Fruit fly (Drosophila melanogaster) whole organism, embryonic: ENCODE measurements around the gene mio.

Source experiments
- CG10147 ChIP-seq: fragments of 200-800 bp; sonication (Bioruptor generic); optimal IDR thresholded peaks from 2 replicates; lab custom pipeline; 2019; ENCODE audit warnings: missing biosample characterization, mild to moderate bottlenecking, missing genetic modification characterization, moderate library complexity
- CG10431 ChIP-seq: fragments of 200-800 bp; sonication (Bioruptor generic); optimal IDR thresholded peaks from 3 replicates; lab custom pipeline; 2018; ENCODE audit warnings: missing biosample characterization, mild to moderate bottlenecking, missing genetic modification characterization
- CG10462 ChIP-seq: fragments of 200-800 bp; sonication (Bioruptor generic); optimal IDR thresholded peaks from 2 replicates; lab custom pipeline; 2016; ENCODE audit warnings: missing biosample characterization, missing genetic modification characterization
- CG10654 ChIP-seq: fragments of 200-800 bp; sonication (Bioruptor generic); optimal IDR thresholded peaks from 2 replicates; lab custom pipeline; 2016; ENCODE audit warnings: missing biosample characterization, missing genetic modification characterization
- CG11504 ChIP-seq: fragments of 200-800 bp; sonication (Bioruptor generic); optimal IDR thresholded peaks from 3 replicates; lab custom pipeline; 2019; ENCODE audit warnings: missing biosample characterization, mild to moderate bottlenecking, missing genetic modification characterization, moderate library complexity
- CG14050 ChIP-seq: fragments of 200-800 bp; sonication (Bioruptor generic); IDR thresholded peaks from 3 replicates; pipeline ENCODE4 v1.3.6; 2022; ENCODE audit warnings: missing biosample characterization, missing genetic modification characterization
- CG14667 ChIP-seq: fragments of 200-800 bp; sonication (Bioruptor generic); IDR thresholded peaks from 2 replicates; pipeline ENCODE4 v1.3.6; 2022; ENCODE audit warnings: missing biosample characterization, missing genetic modification characterization
- CG15601 ChIP-seq: fragments of 200-800 bp; sonication (Bioruptor generic); optimal IDR thresholded peaks from 3 replicates; lab custom pipeline; 2019; ENCODE audit warnings: missing biosample characterization, mild to moderate bottlenecking, missing genetic modification characterization, moderate library complexity
- CG17328 ChIP-seq: fragments of 200-800 bp; sonication (Bioruptor generic); IDR thresholded peaks from 2 replicates; pipeline ENCODE4 v1.3.6; 2022; ENCODE audit warnings: missing biosample characterization, missing genetic modification characterization
- CG17385 ChIP-seq: fragments of 200-800 bp; sonication (Bioruptor generic); optimal IDR thresholded peaks from 3 replicates; lab custom pipeline; 2018; ENCODE audit warnings: missing biosample characterization, mild to moderate bottlenecking, missing genetic modification characterization
- CG17802 ChIP-seq: fragments of 200-800 bp; sonication (Bioruptor generic); optimal IDR thresholded peaks from 2 replicates; lab custom pipeline; 2018; ENCODE audit warnings: missing biosample characterization, mild to moderate bottlenecking, missing genetic modification characterization, moderate library complexity
- CG17829 ChIP-seq: fragments of 200-800 bp; optimal IDR thresholded peaks from 2 replicates; lab custom pipeline; 2019; ENCODE audit warnings: missing biosample characterization, mild to moderate bottlenecking, missing genetic modification characterization, moderate library complexity
- CG18476 ChIP-seq: fragments of 200-800 bp; sonication (Bioruptor generic); optimal IDR thresholded peaks from 2 replicates; lab custom pipeline; 2016; ENCODE audit warnings: missing biosample characterization, mild to moderate bottlenecking, missing genetic modification characterization
- CG2202 ChIP-seq: fragments of 200-800 bp; sonication (Bioruptor generic); optimal IDR thresholded peaks from 2 replicates; lab custom pipeline; 2018; ENCODE audit warnings: missing biosample characterization, mild to moderate bottlenecking, missing genetic modification characterization
- CG3847 ChIP-seq: fragments of 200-800 bp; sonication (Bioruptor generic); IDR thresholded peaks from 2 replicates; pipeline ENCODE4 v1.3.6; 2022; ENCODE audit warnings: missing biosample characterization, missing genetic modification characterization
- CG3995 ChIP-seq: fragments of 200-800 bp; sonication (Bioruptor generic); optimal IDR thresholded peaks from 3 replicates; lab custom pipeline; 2016; ENCODE audit warnings: missing biosample characterization, missing genetic modification characterization
- CG4328 ChIP-seq: fragments of 200-800 bp; sonication (Bioruptor generic); optimal IDR thresholded peaks from 3 replicates; lab custom pipeline; 2017; ENCODE audit warnings: missing biosample characterization, missing genetic modification reagents, missing genetic modification characterization
- CG4854 ChIP-seq: fragments of 200-800 bp; sonication (Bioruptor generic); optimal IDR thresholded peaks from 2 replicates; lab custom pipeline; 2016; ENCODE audit warnings: missing biosample characterization, missing genetic modification characterization, inconsistent platforms
- CG6854 ChIP-seq: fragments of 200-800 bp; sonication (Bioruptor generic); optimal IDR thresholded peaks from 3 replicates; lab custom pipeline; 2017; ENCODE audit warnings: missing biosample characterization, mild to moderate bottlenecking, missing genetic modification characterization
- CG7786 ChIP-seq: fragments of 200-800 bp; sonication (Bioruptor generic); optimal IDR thresholded peaks from 2 replicates; lab custom pipeline; 2016; ENCODE audit warnings: missing biosample characterization, missing genetic modification characterization
- CG8089 ChIP-seq: fragments of 200-800 bp; sonication (Bioruptor generic); optimal IDR thresholded peaks from 3 replicates; lab custom pipeline; 2016; ENCODE audit warnings: missing biosample characterization, missing genetic modification characterization
- CG9932 ChIP-seq: fragments of 200-800 bp; sonication (Bioruptor generic); IDR thresholded peaks from 2 replicates; pipeline ENCODE4 v1.3.6; 2022; ENCODE audit warnings: missing biosample characterization, missing genetic modification characterization
- CTCF ChIP-seq: fragments of 200-800 bp; sonication (Bioruptor generic); optimal IDR thresholded peaks from 2 replicates; lab custom pipeline; 2017; ENCODE audit warnings: missing biosample characterization, mild to moderate bottlenecking, missing genetic modification characterization, moderate library complexity
- Doc3 ChIP-seq: fragments of 200-800 bp; sonication (Bioruptor generic); IDR thresholded peaks from 3 replicates; pipeline ENCODE4 v1.3.6; 2022; ENCODE audit warnings: missing biosample characterization, missing genetic modification characterization; ENCODE audit not compliant: partially characterized antibody
- HLH3B ChIP-seq: fragments of 200-800 bp; sonication (Bioruptor generic); IDR thresholded peaks from 2 replicates; pipeline ENCODE4 v1.3.6; 2022; ENCODE audit warnings: missing biosample characterization, missing genetic modification characterization
- HLH4C ChIP-seq: fragments of 200-800 bp; sonication (Bioruptor generic); IDR thresholded peaks from 3 replicates; pipeline ENCODE4 v1.3.6; 2022; ENCODE audit warnings: missing biosample characterization, missing genetic modification characterization; ENCODE audit not compliant: partially characterized antibody
- Hand ChIP-seq: fragments of 200-800 bp; sonication (Bioruptor generic); optimal IDR thresholded peaks from 2 replicates; lab custom pipeline; 2017; ENCODE audit warnings: mild to moderate bottlenecking, missing biosample characterization, missing genetic modification reagents, missing genetic modification characterization
- Hr78 ChIP-seq, 2 experiments: fragments of 200-800 bp in 1 of 2; fragments of >200 bp in 1 of 2; sonication (Bioruptor generic) in 1 of 2; optimal IDR thresholded peaks; 2 replicates each; lab custom pipeline; 2017 to 2019; ENCODE audit warnings: missing biosample characterization in 2 of 2, missing genetic modification characterization in 2 of 2, mild to moderate bottlenecking in 1 of 2, moderate library complexity in 1 of 2
- Max ChIP-seq: fragments of 200-800 bp; sonication (Bioruptor generic); optimal IDR thresholded peaks from 2 replicates; lab custom pipeline; 2016; ENCODE audit warnings: missing biosample characterization, mild to moderate bottlenecking, missing genetic modification characterization
- NFAT ChIP-seq: fragments of 200-800 bp; sonication (Bioruptor generic); IDR thresholded peaks from 2 replicates; pipeline ENCODE4 v1.3.6; 2022; ENCODE audit warnings: missing biosample characterization, missing genetic modification characterization
- NfI ChIP-seq: fragments of 200-800 bp; sonication (Bioruptor generic); optimal IDR thresholded peaks from 3 replicates; lab custom pipeline; 2018; ENCODE audit warnings: missing biosample characterization, mild to moderate bottlenecking, missing genetic modification characterization, moderate library complexity
- ase ChIP-seq: fragments of 200-800 bp; sonication (Bioruptor generic); IDR thresholded peaks from 3 replicates; pipeline ENCODE4 v1.3.6; 2022; ENCODE audit warnings: missing biosample characterization, missing genetic modification characterization
- ash1 ChIP-seq: fragments of 200-800 bp; sonication (Bioruptor generic); optimal IDR thresholded peaks from 2 replicates; lab custom pipeline; 2018; ENCODE audit warnings: missing biosample characterization, mild to moderate bottlenecking, missing genetic modification characterization
- chif ChIP-seq, 2 experiments: fragments of 200-800 bp; sonication (Bioruptor generic); optimal IDR thresholded peaks; 3 replicates each; lab custom pipeline; 2016; ENCODE audit warnings: missing biosample characterization in 2 of 2, missing genetic modification characterization in 2 of 2
- corto ChIP-seq: fragments of 200-800 bp; sonication (Bioruptor generic); optimal IDR thresholded peaks from 2 replicates; lab custom pipeline; 2016; ENCODE audit warnings: missing biosample characterization, mild to moderate bottlenecking, missing genetic modification characterization, moderate library complexity
- crc ChIP-seq: fragments of 200-800 bp; sonication (Bioruptor generic); optimal IDR thresholded peaks from 2 replicates; lab custom pipeline; 2016; ENCODE audit warnings: missing biosample characterization, missing genetic modification characterization
- croc ChIP-seq: fragments of 200-800 bp; sonication (Bioruptor generic); conservative IDR thresholded peaks from 3 replicates; pipeline ENCODE4 v1.3.6; 2022; ENCODE audit warnings: missing biosample characterization, missing genetic modification characterization
- ems ChIP-seq: fragments of 200-800 bp; sonication (Bioruptor generic); optimal IDR thresholded peaks from 3 replicates; lab custom pipeline; 2016; ENCODE audit warnings: missing biosample characterization, missing genetic modification characterization
- ewg ChIP-seq: fragments of 200-800 bp; sonication (Bioruptor generic); optimal IDR thresholded peaks from 3 replicates; lab custom pipeline; 2017; ENCODE audit warnings: mild to moderate bottlenecking, missing biosample characterization, missing genetic modification reagents, missing genetic modification characterization
- gce ChIP-seq: fragments of 200-800 bp; sonication (Bioruptor generic); IDR thresholded peaks from 3 replicates; pipeline ENCODE4 v1.3.6; 2022; ENCODE audit warnings: missing biosample characterization, missing genetic modification characterization
- grau ChIP-seq: fragments of 200-800 bp; optimal IDR thresholded peaks from 3 replicates; lab custom pipeline; 2019; ENCODE audit warnings: missing biosample characterization, mild to moderate bottlenecking, missing genetic modification characterization, moderate library complexity
- hth ChIP-seq: fragments of >200 bp; optimal IDR thresholded peaks from 2 replicates; lab custom pipeline; 2017; ENCODE audit warnings: inconsistent platforms
- kah ChIP-seq: fragments of 200-800 bp; sonication (Bioruptor generic); optimal IDR thresholded peaks from 2 replicates; lab custom pipeline; 2018; ENCODE audit warnings: missing biosample characterization, mild to moderate bottlenecking, missing genetic modification characterization
- kay ChIP-seq: fragments of 200-800 bp; sonication (Bioruptor generic); optimal IDR thresholded peaks from 2 replicates; lab custom pipeline; 2016; ENCODE audit warnings: missing biosample characterization, missing genetic modification characterization
- lilli ChIP-seq: fragments of 200-800 bp; sonication (Bioruptor generic); optimal IDR thresholded peaks from 3 replicates; lab custom pipeline; 2016; ENCODE audit warnings: missing biosample characterization, missing genetic modification characterization
- lmd ChIP-seq: fragments of 200-800 bp; sonication (Bioruptor generic); IDR thresholded peaks from 2 replicates; pipeline ENCODE4 v1.3.6; 2022; ENCODE audit warnings: missing biosample characterization, missing genetic modification characterization
- pnt ChIP-seq: fragments of 200-800 bp; sonication (Bioruptor generic); optimal IDR thresholded peaks from 3 replicates; lab custom pipeline; 2016; ENCODE audit warnings: missing biosample characterization, missing genetic modification characterization
- psq ChIP-seq: fragments of 200-800 bp; sonication (Bioruptor generic); optimal IDR thresholded peaks from 2 replicates; lab custom pipeline; 2017; ENCODE audit warnings: missing biosample characterization, missing genetic modification characterization
- sens ChIP-seq: fragments of 200-800 bp; sonication (Bioruptor generic); peaks from one replicate; lab custom pipeline; 2016; ENCODE audit warnings: missing biosample characterization, missing genetic modification characterization
- sima ChIP-seq: fragments of 200-800 bp; sonication (Bioruptor generic); optimal IDR thresholded peaks from 2 replicates; lab custom pipeline; 2016; ENCODE audit warnings: missing biosample characterization, missing genetic modification characterization
- slp2 ChIP-seq: fragments of 200-800 bp; sonication (Bioruptor generic); optimal IDR thresholded peaks from 2 replicates; lab custom pipeline; 2016; ENCODE audit warnings: missing biosample characterization, missing genetic modification characterization
- zf30C ChIP-seq: fragments of 200-800 bp; sonication (Bioruptor generic); optimal IDR thresholded peaks from 3 replicates; lab custom pipeline; 2018; ENCODE audit warnings: missing biosample characterization, mild to moderate bottlenecking, missing genetic modification characterization

mio gene

DNA sequence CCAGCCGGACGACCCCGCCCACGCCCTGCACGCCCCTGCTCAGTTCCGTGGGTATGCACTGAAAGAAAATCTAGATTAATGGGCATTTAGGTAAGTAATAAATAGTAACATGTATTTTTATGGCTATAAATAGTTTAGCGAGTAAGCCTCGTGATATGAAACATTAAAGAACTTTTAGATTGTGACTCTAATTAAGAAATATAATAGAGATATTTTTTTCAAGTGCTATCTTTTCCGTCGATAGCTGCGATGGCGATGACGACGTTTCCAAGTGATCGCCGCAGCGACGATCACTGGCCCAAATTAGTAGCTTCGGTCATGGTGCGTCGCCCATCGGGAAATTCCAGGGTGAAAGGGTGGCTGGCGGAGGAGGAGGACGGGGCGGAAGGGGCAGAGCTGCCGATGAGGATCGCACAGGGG lies 37.0 kb upstream of the mio start (continued):
- TF ChIP-seq lilli (GFP tag; lab: Kevin White, UChicago): peak; percentile 77
- peak; percentile 85 for TF ChIP-seq ewg (GFP tag; lab: Kevin White, UChicago)
- TF ChIP-seq CG8089 (GFP tag; lab: Kevin White, UChicago): peak; percentile 70
- no peak for TF ChIP-seq ash1 (GFP tag; lab: Kevin White, UChicago)
- TF ChIP-seq CG17385 (GFP tag; lab: Kevin White, UChicago): peak; percentile 86
- TF ChIP-seq CG18476 (GFP tag; lab: Kevin White, UChicago): peak; percentile 85
- TF ChIP-seq pnt (GFP tag; lab: Kevin White, UChicago): peak; percentile 74
- peak; percentile 71 for TF ChIP-seq slp2 (GFP tag; lab: Kevin White, UChicago)
- peak; percentile 90 for TF ChIP-seq ase (GFP tag; lab: Robert Waterston, UW)
- peak; percentile 79 for TF ChIP-seq NfI (GFP tag; lab: Kevin White, UChicago)
- peak; percentile 93 for TF ChIP-seq CG11504
- TF ChIP-seq sima (GFP tag; lab: Kevin White, UChicago): peak; percentile 23
- peak; percentile 83 for TF ChIP-seq CG10654 (GFP tag; lab: Kevin White, UChicago)
- TF ChIP-seq CG3847 (GFP tag; lab: Robert Waterston, UW): peak; percentile 81
- TF ChIP-seq Max: peak; percentile 82
- TF ChIP-seq sens: peak; percentile 98
- TF ChIP-seq CG3995: no peak
- peak; percentile 93 for TF ChIP-seq CG17328 (GFP tag; lab: Robert Waterston, UW)
- peak; percentile 87 for TF ChIP-seq kah (GFP tag; lab: Kevin White, UChicago)
- TF ChIP-seq CG10431 (GFP tag; lab: Kevin White, UChicago): peak; percentile 69
- peak; percentile 73 for TF ChIP-seq CG9932 (GFP tag; lab: Robert Waterston, UW)
- peak; percentile 67 for TF ChIP-seq Hand (GFP tag; lab: Kevin White, UChicago)
- peak; percentile 90 for TF ChIP-seq grau (tag; lab: Kevin White, UChicago)
- TF ChIP-seq CG15601 (tag; lab: Kevin White, UChicago): peak; percentile 94
- TF ChIP-seq chif (GFP tag; optimal IDR thresholded peaks at IDR 0.05; lab: Kevin White, UChicago): peak; percentile 79 to 83
- peak; percentile 59 for TF ChIP-seq CTCF (GFP tag; lab: Kevin White, UChicago)
- TF ChIP-seq Doc3 (GFP tag; lab: Robert Waterston, UW): no peak
- TF ChIP-seq CG6854 (GFP tag; lab: Kevin White, UChicago): peak; percentile 79
- peak; percentile 80 for TF ChIP-seq CG4854 (GFP tag; lab: Kevin White, UChicago)
- peak; percentile 76 for TF ChIP-seq kay (GFP tag; lab: Kevin White, UChicago)
- peak; percentile 40 for TF ChIP-seq crc (GFP tag; lab: Kevin White, UChicago)
- TF ChIP-seq CG10147 (GFP tag; lab: Kevin White, UChicago): peak; percentile 72
- peak; percentile 80 for TF ChIP-seq CG14050 (GFP tag; lab: Robert Waterston, UW)
- peak; percentile 88 for TF ChIP-seq croc (GFP tag; lab: Robert Waterston, UW)
- peak; percentile 75 for TF ChIP-seq CG17802
- no peak for TF ChIP-seq hth (lab: Kevin White, UChicago)
- peak; percentile 49 for TF ChIP-seq psq (GFP tag; lab: Kevin White, UChicago)
- TF ChIP-seq CG7786: peak; percentile 64
- TF ChIP-seq CG4328: peak; percentile 55
- TF ChIP-seq corto (GFP tag; lab: Kevin White, UChicago): no peak
- TF ChIP-seq CG2202 (tag; lab: Kevin White, UChicago): peak; percentile 82
- peak; percentile 94 for TF ChIP-seq HLH3B (GFP tag; lab: Robert Waterston, UW)
- peak; percentile 86 for TF ChIP-seq CG14667
- TF ChIP-seq Hr78 (GFP tag; optimal IDR thresholded peaks at IDR 0.05; lab: Kevin White, UChicago): peak in 1 of 2 experiments; percentile 97
- TF ChIP-seq CG17829 (tag; lab: Kevin White, UChicago): peak; percentile 96
- TF ChIP-seq CG10462 (GFP tag; lab: Kevin White, UChicago): peak; percentile 54
- TF ChIP-seq HLH4C (GFP tag; lab: Robert Waterston, UW): no peak
- TF ChIP-seq zf30C (GFP tag; lab: Kevin White, UChicago): peak; percentile 76
- TF ChIP-seq gce (GFP tag; lab: Robert Waterston, UW): peak; percentile 89
- TF ChIP-seq lmd: peak; percentile 91
- peak; percentile 61 for TF ChIP-seq NFAT (GFP tag; lab: Robert Waterston, UW)
- TF ChIP-seq ems: peak; percentile 84
